Worm (Caenorhabditis elegans) whole organism, young adult: ENCODE measurements around the gene ZC373.5.

Experiments used
- B0035.1 ChIP-seq: sonication (generic microtip); optimal IDR thresholded peaks from 2 replicates; lab custom pipeline; 2016; ENCODE audit warnings: missing genetic modification characterization, mild to moderate bottlenecking, missing compliant biosample characterization, missing genotype, missing genetic modification reagents
- B0261.1 ChIP-seq: sonication (generic microtip); optimal IDR thresholded peaks from 2 replicates; lab custom pipeline; 2016; ENCODE audit warnings: mild to moderate bottlenecking, missing genetic modification characterization, moderate library complexity, missing compliant biosample characterization
- F23B12.7 ChIP-seq: sonication (generic microtip); optimal IDR thresholded peaks from 2 replicates; lab custom pipeline; 2017; ENCODE audit warnings: missing genetic modification characterization, mild to moderate bottlenecking, missing compliant biosample characterization, antibody characterized with exemption, moderate library complexity; ENCODE audit not compliant: insufficient read depth
- F37B4.10 ChIP-seq: fragments of 200-800 bp; sonication (Bioruptor generic); IDR thresholded peaks from 2 replicates; pipeline ENCODE4 v1.3.6; 2022; ENCODE audit warnings: missing genetic modification characterization, missing compliant biosample characterization
- F57A8.1 ChIP-seq: fragments of 200-800 bp; sonication (Bioruptor generic); optimal IDR thresholded peaks from 2 replicates; lab custom pipeline; 2018; ENCODE audit warnings: mild to moderate bottlenecking, missing genetic modification characterization, moderate library complexity, missing compliant biosample characterization
- F57C9.4 ChIP-seq: sonication (generic microtip); optimal IDR thresholded peaks from 2 replicates; lab custom pipeline; 2017; ENCODE audit warnings: mild to moderate bottlenecking, missing genetic modification characterization, missing compliant biosample characterization
- K12H6.12 ChIP-seq: fragments of 200-800 bp; sonication (Bioruptor generic); optimal IDR thresholded peaks from 2 replicates; lab custom pipeline; 2018; ENCODE audit warnings: mild to moderate bottlenecking, missing genetic modification characterization, missing compliant biosample characterization
- Y95B8A.8 ChIP-seq: fragments of 200-800 bp; sonication (Bioruptor generic); IDR thresholded peaks from 2 replicates; pipeline ENCODE4 v1.3.6; 2022; ENCODE audit warnings: missing genetic modification reagents, missing genetic modification characterization, missing compliant biosample characterization
- aptf-3 ChIP-seq: fragments of 200-800 bp; sonication (Bioruptor generic); IDR thresholded peaks from 2 replicates; pipeline ENCODE4 v1.3.6; 2022; ENCODE audit warnings: missing genetic modification characterization, missing compliant biosample characterization
- atf-7 ChIP-seq: sonication (generic microtip); optimal IDR thresholded peaks from 2 replicates; lab custom pipeline; 2017; ENCODE audit warnings: mild to moderate bottlenecking, missing genetic modification characterization, missing compliant biosample characterization
- bed-1 ChIP-seq: fragments of 200-800 bp; sonication (Bioruptor generic); IDR thresholded peaks from 2 replicates; pipeline ENCODE4 v1.3.6; 2022; ENCODE audit warnings: missing genetic modification reagents, missing genetic modification characterization, missing compliant biosample characterization
- cebp-1 ChIP-seq, 2 experiments: fragments of 200-800 bp in 1 of 2; sonication (Bioruptor generic) in 1 of 2; sonication (generic microtip) in 1 of 2; IDR thresholded peaks in 1 of 2; optimal IDR thresholded peaks in 1 of 2; 2 replicates each; pipeline versions ENCODE4 v1.3.6 to Lab custom; 2017 to 2022; ENCODE audit warnings: missing compliant biosample characterization in 2 of 2, missing genetic modification characterization in 2 of 2, mild to moderate bottlenecking in 1 of 2, missing genetic modification reagents in 1 of 2, moderate library complexity in 1 of 2
- cebp-2 ChIP-seq: fragments of 200-800 bp; sonication (Bioruptor generic); IDR thresholded peaks from 2 replicates; pipeline ENCODE4 v1.3.6; 2022; ENCODE audit warnings: missing genetic modification characterization, missing compliant biosample characterization
- ceh-100 ChIP-seq: fragments of 200-800 bp; sonication (Bioruptor generic); IDR thresholded peaks from 2 replicates; pipeline ENCODE4 v1.3.6; 2022; ENCODE audit warnings: missing genetic modification reagents, missing genetic modification characterization, missing compliant biosample characterization
- ceh-27 ChIP-seq: fragments of 200-800 bp; sonication (Bioruptor generic); optimal IDR thresholded peaks from 2 replicates; lab custom pipeline; 2018; ENCODE audit warnings: mild to moderate bottlenecking, missing genetic modification characterization, moderate library complexity, missing compliant biosample characterization
- ceh-40 ChIP-seq: fragments of 200-800 bp; sonication (Bioruptor generic); IDR thresholded peaks from 2 replicates; pipeline ENCODE4 v1.3.6; 2022; ENCODE audit warnings: missing genetic modification characterization, missing compliant biosample characterization
- ceh-91 ChIP-seq: fragments of 200-800 bp; sonication (Bioruptor generic); IDR thresholded peaks from 2 replicates; pipeline ENCODE4 v1.3.6; 2022; ENCODE audit warnings: missing genetic modification reagents, missing genetic modification characterization, missing compliant biosample characterization
- dox-1 ChIP-seq: fragments of 200-800 bp; sonication (Bioruptor generic); IDR thresholded peaks from 2 replicates; pipeline ENCODE4 v1.3.6; 2022; ENCODE audit warnings: missing genetic modification reagents, missing genetic modification characterization, missing compliant biosample characterization
- dpl-1 ChIP-seq: fragments of 150-350 bp; optimal IDR thresholded peaks from 2 replicates; lab custom pipeline; 2014; ENCODE audit warnings: missing biosample characterization, missing genetic modification reagents, missing genetic modification characterization
- efl-1 ChIP-seq: fragments of 150-350 bp; optimal IDR thresholded peaks from 2 replicates; lab custom pipeline; 2014; ENCODE audit warnings: missing biosample characterization, missing genetic modification reagents, missing genetic modification characterization
- egrh-3 ChIP-seq: fragments of 200-800 bp; sonication (Bioruptor generic); IDR thresholded peaks from 2 replicates; pipeline ENCODE4 v1.3.6; 2022; ENCODE audit warnings: missing genetic modification reagents, missing genetic modification characterization, missing compliant biosample characterization
- hlh-26 ChIP-seq: fragments of 200-800 bp; sonication (Bioruptor generic); conservative IDR thresholded peaks from 2 replicates; pipeline ENCODE4 v1.3.6; 2022; ENCODE audit warnings: missing genetic modification reagents, missing genetic modification characterization, missing compliant biosample characterization
- let-607 ChIP-seq, 2 experiments: fragments of 200-800 bp in 1 of 2; sonication (Bioruptor generic) in 1 of 2; sonication (generic microtip) in 1 of 2; optimal IDR thresholded peaks; 2 replicates each; lab custom pipeline; 2016 to 2018; ENCODE audit warnings: mild to moderate bottlenecking in 2 of 2, missing compliant biosample characterization in 2 of 2, missing genetic modification characterization in 2 of 2, moderate library complexity in 2 of 2, missing genotype in 1 of 2
- lsy-27 ChIP-seq: sonication (generic microtip); optimal IDR thresholded peaks from 2 replicates; lab custom pipeline; 2017; ENCODE audit warnings: missing genetic modification characterization, mild to moderate bottlenecking, missing compliant biosample characterization, antibody characterized with exemption, missing genotype, borderline replicate concordance; ENCODE audit not compliant: insufficient read depth
- madf-3 ChIP-seq: fragments of 200-800 bp; sonication (Bioruptor generic); IDR thresholded peaks from 2 replicates; pipeline ENCODE4 v1.3.6; 2022; ENCODE audit warnings: missing genetic modification reagents, missing genetic modification characterization, missing compliant biosample characterization
- madf-8 ChIP-seq: fragments of 200-800 bp; sonication (Bioruptor generic); conservative IDR thresholded peaks from 2 replicates; pipeline ENCODE4 v1.3.6; 2022; ENCODE audit warnings: missing genetic modification reagents, missing genetic modification characterization, missing compliant biosample characterization
- mes-4 ChIP-seq: sonication (generic microtip); optimal IDR thresholded peaks from 2 replicates; lab custom pipeline; 2016; ENCODE audit warnings: missing genotype, missing genetic modification characterization, missing compliant biosample characterization
- mxl-1 ChIP-seq: sonication (generic microtip); optimal IDR thresholded peaks from 2 replicates; lab custom pipeline; 2016; ENCODE audit warnings: missing genetic modification characterization, missing compliant biosample characterization
- nfya-2 ChIP-seq: fragments of 200-800 bp; sonication (Bioruptor generic); IDR thresholded peaks from 2 replicates; pipeline ENCODE4 v1.3.6; 2022; ENCODE audit warnings: missing genetic modification reagents, missing genetic modification characterization, missing compliant biosample characterization
- nhr-120 ChIP-seq: fragments of 200-800 bp; sonication (Bioruptor generic); IDR thresholded peaks from 2 replicates; pipeline ENCODE4 v1.3.6; 2022; ENCODE audit warnings: missing genetic modification characterization, missing compliant biosample characterization
- nhr-179 ChIP-seq: sonication (generic microtip); optimal IDR thresholded peaks from 2 replicates; lab custom pipeline; 2016; ENCODE audit warnings: mild to moderate bottlenecking, missing genetic modification characterization, missing compliant biosample characterization
- rpc-1 ChIP-seq, 2 experiments: fragments of 150-350 bp in 1 of 2; sonication (generic microtip) in 1 of 2; optimal IDR thresholded peaks; 2 replicates each; lab custom pipeline; 2014 to 2018; ENCODE audit warnings: missing biosample characterization in 1 of 2, missing genetic modification characterization in 1 of 2, missing genetic modification reagents in 1 of 2, missing genotype in 1 of 2
- sdz-38 ChIP-seq: sonication (generic microtip); optimal IDR thresholded peaks from 2 replicates; lab custom pipeline; 2016; ENCODE audit warnings: missing genotype, missing genetic modification characterization, missing compliant biosample characterization
- snpc-1.3 ChIP-seq: sonication (generic microtip); optimal IDR thresholded peaks from 2 replicates; lab custom pipeline; 2017; ENCODE audit warnings: missing genetic modification characterization, mild to moderate bottlenecking, missing compliant biosample characterization, antibody characterized with exemption, moderate library complexity, missing genotype, missing genetic modification reagents; ENCODE audit not compliant: insufficient read depth
- snpc-4 ChIP-seq, 5 experiments: fragments of 150-350 bp in 1 of 5; sonication (generic microtip) in 4 of 5; optimal IDR thresholded peaks; 2 replicates each; lab custom pipeline; 2014 to 2018; ENCODE audit warnings: missing genetic modification characterization in 5 of 5, missing biosample characterization in 3 of 5, antibody characterized with exemption in 2 of 5, mild to moderate bottlenecking in 2 of 5, missing compliant biosample characterization in 2 of 5, missing genotype in 2 of 5, moderate library complexity in 2 of 5, missing genetic modification reagents in 1 of 5
- somi-1 ChIP-seq: fragments of 200-800 bp; sonication (Bioruptor generic); optimal IDR thresholded peaks from 2 replicates; lab custom pipeline; 2018; ENCODE audit warnings: mild to moderate bottlenecking, missing genetic modification characterization, missing compliant biosample characterization
- unc-130 ChIP-seq: sonication (generic microtip); optimal IDR thresholded peaks from 2 replicates; lab custom pipeline; 2016; ENCODE audit warnings: missing genetic modification reagents, missing genetic modification characterization, missing compliant biosample characterization
- zfh-2 ChIP-seq: fragments of 200-800 bp; sonication (Bioruptor generic); conservative IDR thresholded peaks from 2 replicates; pipeline ENCODE4 v1.3.6; 2022; ENCODE audit warnings: missing genetic modification reagents, missing genetic modification characterization, missing compliant biosample characterization
- ztf-28 ChIP-seq: fragments of 200-800 bp; sonication (Bioruptor generic); IDR thresholded peaks from 2 replicates; pipeline ENCODE4 v1.3.6; 2022; ENCODE audit warnings: missing genetic modification reagents, missing genetic modification characterization, missing compliant biosample characterization
- ztf-6 ChIP-seq: fragments of 200-800 bp; sonication (Bioruptor generic); IDR thresholded peaks from 2 replicates; pipeline ENCODE4 v1.3.6; 2022; ENCODE audit warnings: missing genetic modification reagents, missing genetic modification characterization, missing compliant biosample characterization

ZC373.5 gene

DNA sequence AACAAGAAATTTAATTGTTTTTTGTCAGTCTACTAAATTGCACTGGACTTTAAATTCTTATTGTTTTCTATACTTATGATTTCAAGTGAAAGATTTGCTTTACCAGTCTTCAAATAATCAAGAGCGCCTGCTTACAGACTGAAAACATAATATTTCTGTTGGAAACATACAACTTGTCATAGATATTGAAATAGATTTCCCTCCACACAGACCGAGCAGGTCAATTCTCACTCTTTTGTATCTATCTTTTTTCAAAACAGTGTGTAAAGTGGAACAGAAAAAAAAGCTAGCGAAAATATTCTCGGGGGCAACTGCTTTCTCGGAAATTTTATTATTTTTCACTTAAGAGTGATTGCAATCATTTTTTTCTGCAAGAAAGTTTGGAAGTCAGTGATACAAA, 4.4 kb upstream of the ZC373.5 start:
- TF ChIP-seq K12H6.12 (tag; lab: Kevin White, UChicago) (no peak), bed-1 (GFP tag; lab: Robert Waterston, UW) (no peak), efl-1 (GFP tag; lab: Kevin White, UChicago) (no peak), ztf-28 (GFP tag; lab: Robert Waterston, UW) (no peak), dpl-1 (GFP tag; lab: Kevin White, UChicago) (no peak), cebp-1 (GFP tag; IDR thresholded peaks at IDR 0.05; lab: Robert Waterston, UW) (no peak), cebp-1 (tag; optimal IDR thresholded peaks at IDR 0.05; lab: Kevin White, UChicago) (no peak), let-607 (tag; optimal IDR thresholded peaks at IDR 0.05; lab: Kevin White, UChicago) (no peak), cebp-2 (no peak), atf-7 (tag; lab: Kevin White, UChicago) (no peak), ceh-40 (no peak), lsy-27 (no peak), unc-130 (GFP tag; lab: Kevin White, UChicago) (no peak), ceh-27 (GFP tag; lab: Kevin White, UChicago) (no peak), hlh-26 (no peak), B0261.1 (no peak), aptf-3 (GFP tag; lab: Robert Waterston, UW) (no peak)

DNA sequence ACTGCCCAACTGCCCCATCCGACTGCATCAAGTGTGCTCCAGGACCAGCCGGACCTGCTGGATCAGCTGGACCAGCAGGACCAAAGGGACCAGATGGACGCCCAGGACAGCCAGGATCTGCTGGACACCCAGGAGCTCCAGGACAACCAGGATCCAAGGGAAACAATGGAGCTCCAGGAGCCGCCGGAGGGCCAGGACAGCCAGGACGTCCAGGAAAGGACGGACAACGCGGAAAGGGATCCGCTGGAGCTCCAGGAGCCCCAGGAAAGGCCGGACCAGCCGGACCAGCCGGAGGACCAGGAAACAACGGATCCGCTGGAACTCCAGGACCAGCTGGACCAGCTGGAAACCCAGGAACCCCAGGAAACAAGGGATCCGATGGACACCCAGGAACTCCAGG, 3.9 kb upstream of the ZC373.5 start:
- TF ChIP-seq nhr-179 (tag; lab: Kevin White, UChicago), result no peak
- no peak for TF ChIP-seq ceh-100 (GFP tag; lab: Robert Waterston, UW)
- no peak for TF ChIP-seq madf-8
- TF ChIP-seq egrh-3 (GFP tag; lab: Robert Waterston, UW), result peak; percentile 96
- TF ChIP-seq F37B4.10 (GFP tag; lab: Robert Waterston, UW), result 0 out of 2 replicates have a peak, but pooled peaks have one; percentile 60
- TF ChIP-seq snpc-1.3 (tag; lab: Kevin White, UChicago), result no peak
- no peak for TF ChIP-seq F57C9.4 (tag; lab: Kevin White, UChicago)
- TF ChIP-seq K12H6.12 (tag; lab: Kevin White, UChicago), result no peak
- TF ChIP-seq ceh-91 (GFP tag; lab: Robert Waterston, UW), result no peak
- TF ChIP-seq madf-3 (GFP tag; lab: Robert Waterston, UW), result no peak
- no peak for TF ChIP-seq Y95B8A.8 (GFP tag; lab: Robert Waterston, UW)
- TF ChIP-seq ztf-28 (GFP tag; lab: Robert Waterston, UW), result no peak
- no peak for TF ChIP-seq sdz-38 (tag; lab: Kevin White, UChicago)
- TF ChIP-seq ceh-40, result no peak
- no peak for TF ChIP-seq ztf-6 (GFP tag; lab: Robert Waterston, UW)
- TF ChIP-seq B0261.1, result no peak
- no peak for TF ChIP-seq somi-1 (GFP tag; lab: Kevin White, UChicago)
- TF ChIP-seq nfya-2 (GFP tag; lab: Robert Waterston, UW), result no peak
- TF ChIP-seq B0035.1 (tag; lab: Kevin White, UChicago), result no peak
- no peak for TF ChIP-seq F23B12.7
- TF ChIP-seq F57A8.1, result no peak
- no peak for TF ChIP-seq mxl-1 (tag; lab: Kevin White, UChicago)
- TF ChIP-seq dox-1 (GFP tag; lab: Robert Waterston, UW), result peak; percentile 43; the same call in 1 of the 2 replicates
- TF ChIP-seq zfh-2 (GFP tag; lab: Robert Waterston, UW), result peak; percentile 94
- no peak for TF ChIP-seq lsy-27
- no peak for TF ChIP-seq rpc-1 (optimal IDR thresholded peaks at IDR 0.05; lab: Kevin White, UChicago)
- no peak for TF ChIP-seq rpc-1 (tag; optimal IDR thresholded peaks at IDR 0.05; lab: Kevin White, UChicago)
- no peak for TF ChIP-seq efl-1 (GFP tag; lab: Kevin White, UChicago)
- no peak for TF ChIP-seq nhr-120 (GFP tag; lab: Robert Waterston, UW)
- TF ChIP-seq aptf-3 (GFP tag; lab: Robert Waterston, UW), result no peak
- TF ChIP-seq mes-4 (tag; lab: Kevin White, UChicago), result peak; percentile 0
- no peak for TF ChIP-seq snpc-4 (GFP tag; optimal IDR thresholded peaks at IDR 0.05; lab: Kevin White, UChicago)
- TF ChIP-seq snpc-4 (tag; optimal IDR thresholded peaks at IDR 0.05; lab: Kevin White, UChicago), result no peak
